Worm (Caenorhabditis elegans) whole organism, L2 larva: ENCODE results near the gene F39H12.3.

Experiments used
- F13H6.1 ChIP-seq: sonication (generic microtip); optimal IDR thresholded peaks from 2 replicates; lab custom pipeline; 2016; ENCODE audit warnings: missing genetic modification characterization, missing compliant biosample characterization
- R02D3.7 ChIP-seq: fragments of 150-350 bp; optimal IDR thresholded peaks from 2 replicates; lab custom pipeline; 2014; ENCODE audit warnings: missing biosample characterization, missing genetic modification characterization
- Y55F3AM.14 ChIP-seq: fragments of 200-800 bp; sonication (Bioruptor generic); optimal IDR thresholded peaks from 2 replicates; lab custom pipeline; 2018; ENCODE audit warnings: mild to moderate bottlenecking, missing genetic modification characterization, missing compliant biosample characterization
- aly-2 ChIP-seq: fragments of 150-350 bp; optimal IDR thresholded peaks from 2 replicates; lab custom pipeline; 2014; ENCODE audit warnings: missing biosample characterization, missing genetic modification characterization
- crh-2 ChIP-seq: sonication (generic microtip); optimal IDR thresholded peaks from 2 replicates; lab custom pipeline; 2017; ENCODE audit warnings: missing biosample characterization, missing genetic modification characterization
- dmd-4 ChIP-seq: sonication (generic microtip); optimal IDR thresholded peaks from 2 replicates; lab custom pipeline; 2017; ENCODE audit warnings: missing biosample characterization, missing genetic modification characterization
- egl-27 ChIP-seq: sonication (generic microtip); optimal IDR thresholded peaks from 3 replicates; lab custom pipeline; 2017; ENCODE audit warnings: missing biosample characterization, missing genetic modification reagents, missing genetic modification characterization
- elt-1 ChIP-seq: fragments of 150-350 bp; optimal IDR thresholded peaks from 2 replicates; lab custom pipeline; 2014; ENCODE audit warnings: missing biosample characterization, missing genetic modification characterization
- elt-3 ChIP-seq: sonication (generic microtip); optimal IDR thresholded peaks from 2 replicates; lab custom pipeline; 2017; ENCODE audit warnings: missing biosample characterization, missing genetic modification characterization
- fos-1 ChIP-seq: fragments of 150-350 bp; optimal IDR thresholded peaks from 2 replicates; lab custom pipeline; 2014; ENCODE audit warnings: missing biosample characterization, missing genetic modification characterization
- gmeb-1 ChIP-seq: fragments of 150-350 bp; optimal IDR thresholded peaks from 2 replicates; lab custom pipeline; 2014; ENCODE audit warnings: missing biosample characterization, missing genetic modification characterization
- lin-11 ChIP-seq: fragments of 150-350 bp; sonication (generic microtip); optimal IDR thresholded peaks from 2 replicates; lab custom pipeline; 2014; ENCODE audit warnings: missing biosample characterization, missing genetic modification characterization, inconsistent platforms, mixed read lengths
- lin-13 ChIP-seq: fragments of 150-350 bp; optimal IDR thresholded peaks from 2 replicates; lab custom pipeline; 2014; ENCODE audit warnings: missing biosample characterization, missing genetic modification reagents, missing genetic modification characterization
- lin-39 ChIP-seq: fragments of 150-350 bp; optimal IDR thresholded peaks from 2 replicates; lab custom pipeline; 2014; ENCODE audit warnings: missing biosample characterization, missing genetic modification reagents, missing genetic modification characterization
- lsy-2 ChIP-seq, 2 experiments: fragments of 150-350 bp in 1 of 2; sonication (generic microtip) in 1 of 2; optimal IDR thresholded peaks; 2 replicates each; lab custom pipeline; 2014 to 2017; ENCODE audit warnings: missing biosample characterization in 2 of 2, missing genetic modification characterization in 2 of 2
- mab-5 ChIP-seq: fragments of 150-350 bp; optimal IDR thresholded peaks from 2 replicates; lab custom pipeline; 2014; ENCODE audit warnings: missing biosample characterization, missing genetic modification characterization
- mbf-1 ChIP-seq: sonication (generic microtip); optimal IDR thresholded peaks from 2 replicates; lab custom pipeline; 2017; ENCODE audit warnings: missing biosample characterization, missing genetic modification characterization
- nhr-10 ChIP-seq: sonication (generic microtip); optimal IDR thresholded peaks from 2 replicates; lab custom pipeline; 2017; ENCODE audit warnings: missing biosample characterization, missing genetic modification characterization
- nhr-11 ChIP-seq: fragments of 150-350 bp; optimal IDR thresholded peaks from 2 replicates; lab custom pipeline; 2014; ENCODE audit warnings: missing biosample characterization, missing genetic modification characterization
- nhr-12 ChIP-seq: fragments of 150-350 bp; optimal IDR thresholded peaks from 2 replicates; lab custom pipeline; 2014; ENCODE audit warnings: missing biosample characterization, missing genetic modification characterization
- nhr-129 ChIP-seq: fragments of 150-350 bp; optimal IDR thresholded peaks from 2 replicates; lab custom pipeline; 2014; ENCODE audit warnings: missing biosample characterization, missing genetic modification characterization
- nhr-21 ChIP-seq: fragments of 150-350 bp; optimal IDR thresholded peaks from 2 replicates; lab custom pipeline; 2014; ENCODE audit warnings: missing biosample characterization, missing genetic modification characterization
- nhr-23 ChIP-seq: fragments of 150-350 bp; optimal IDR thresholded peaks from 2 replicates; lab custom pipeline; 2014; ENCODE audit warnings: missing biosample characterization, missing genetic modification reagents, missing genetic modification characterization
- nhr-25 ChIP-seq: fragments of 150-350 bp; sonication (generic microtip); optimal IDR thresholded peaks from 3 replicates; lab custom pipeline; 2014; ENCODE audit warnings: missing biosample characterization, missing genetic modification characterization
- nhr-6 ChIP-seq: fragments of 150-350 bp; optimal IDR thresholded peaks from 2 replicates; lab custom pipeline; 2014; ENCODE audit warnings: missing biosample characterization, missing genetic modification characterization
- nhr-77 ChIP-seq: fragments of 150-350 bp; optimal IDR thresholded peaks from 2 replicates; lab custom pipeline; 2014; ENCODE audit warnings: missing biosample characterization, missing genetic modification characterization
- peb-1 ChIP-seq: fragments of 150-350 bp; optimal IDR thresholded peaks from 2 replicates; lab custom pipeline; 2014; ENCODE audit warnings: missing biosample characterization, missing genetic modification characterization
- skn-1 ChIP-seq: sonication (generic microtip); optimal IDR thresholded peaks from 2 replicates; lab custom pipeline; 2017; ENCODE audit warnings: missing biosample characterization, missing genetic modification characterization
- sma-3 ChIP-seq: sonication (generic microtip); optimal IDR thresholded peaks from 2 replicates; lab custom pipeline; 2016; ENCODE audit warnings: missing genetic modification reagents, missing genetic modification characterization, missing compliant biosample characterization
- sma-9 ChIP-seq, 2 experiments: fragments of 150-350 bp in 1 of 2; sonication (generic microtip) in 1 of 2; optimal IDR thresholded peaks; 2 replicates each; lab custom pipeline; 2014 to 2016; ENCODE audit warnings: missing genetic modification characterization in 2 of 2, mild to moderate bottlenecking in 1 of 2, missing biosample characterization in 1 of 2, missing compliant biosample characterization in 1 of 2, missing genetic modification reagents in 1 of 2, moderate library complexity in 1 of 2
- snpc-4 ChIP-seq: fragments of 150-350 bp; optimal IDR thresholded peaks from 2 replicates; lab custom pipeline; 2014; ENCODE audit warnings: missing biosample characterization, missing genetic modification characterization
- unc-39 ChIP-seq: fragments of 150-350 bp; optimal IDR thresholded peaks from 2 replicates; lab custom pipeline; 2014; ENCODE audit warnings: missing biosample characterization, missing genetic modification characterization
- unc-55 ChIP-seq: fragments of 150-350 bp; sonication (generic microtip); optimal IDR thresholded peaks from 3 replicates; lab custom pipeline; 2014; ENCODE audit warnings: missing biosample characterization, missing genetic modification reagents, missing genetic modification characterization
- unc-62 ChIP-seq: fragments of 150-350 bp; optimal IDR thresholded peaks from 2 replicates; lab custom pipeline; 2014; ENCODE audit warnings: missing biosample characterization, missing genetic modification reagents, missing genetic modification characterization
- ztf-11 ChIP-seq: sonication (generic microtip); optimal IDR thresholded peaks from 2 replicates; lab custom pipeline; 2017; ENCODE audit warnings: missing biosample characterization, missing genetic modification characterization

F39H12.3 gene

DNA sequence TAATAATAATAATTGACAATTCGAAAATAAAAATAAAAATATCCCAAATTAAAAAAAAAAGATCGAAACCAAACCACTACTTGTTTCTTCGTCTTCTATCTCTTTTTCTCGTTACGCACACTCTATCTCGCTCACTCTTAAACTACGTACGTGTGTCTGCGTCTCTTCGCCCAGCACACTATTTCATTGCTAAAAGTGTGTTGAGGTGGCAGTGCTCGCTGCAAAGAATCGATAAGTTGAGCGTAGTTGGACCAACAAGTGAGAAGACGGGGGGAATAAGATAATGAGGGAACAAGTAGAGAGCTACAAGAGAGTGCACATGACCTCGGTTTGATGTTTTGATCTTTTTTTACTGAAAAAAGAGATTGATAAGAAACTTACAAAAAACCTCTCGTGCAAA lies 15.4 kb downstream of the F39H12.3 start (continued):
- TF ChIP-seq skn-1 (no peak), ztf-11 (tag; lab: Kevin White, UChicago) (no peak), elt-3 (no peak)

ce11 chrX:825375-825774 lies 15.9 kb downstream of the F39H12.3 start, which contains the start of gene daf-3:
Gene daf-3, minus strand, starts transcription at chrX:825475.
- TF ChIP-seq fos-1 (tag; lab: Kevin White, UChicago): no peak
- TF ChIP-seq nhr-12: no peak
- TF ChIP-seq ztf-11 (tag; lab: Kevin White, UChicago): no peak
- TF ChIP-seq F13H6.1: no peak
- no peak for TF ChIP-seq mbf-1
- TF ChIP-seq nhr-21: no peak
- TF ChIP-seq nhr-11 (tag; lab: Kevin White, UChicago): no peak
- TF ChIP-seq unc-55 (GFP tag; lab: Kevin White, UChicago): no peak
- no peak for TF ChIP-seq unc-39 (tag; lab: Kevin White, UChicago)
- no peak for TF ChIP-seq egl-27
- TF ChIP-seq lin-39 (tag; lab: Kevin White, UChicago): no peak

DNA sequence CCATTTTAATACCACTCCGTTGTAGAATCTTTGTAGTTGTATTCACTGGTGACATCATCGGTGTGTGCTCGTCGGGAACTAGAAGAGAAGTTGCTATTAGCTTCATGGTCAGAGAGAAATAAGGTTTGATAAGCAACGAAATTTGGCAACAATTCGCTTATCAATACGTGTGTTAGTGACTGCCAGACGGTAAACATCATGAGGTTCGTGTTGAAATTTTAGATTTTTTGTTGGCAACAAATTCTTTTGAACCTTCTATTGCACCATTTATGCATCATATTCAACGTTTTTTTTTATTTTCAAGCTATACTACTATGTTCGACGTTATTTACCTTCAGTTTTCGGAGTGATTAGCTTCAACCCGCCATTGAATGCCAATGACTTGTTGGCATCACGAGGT lies 17.6 kb downstream of the F39H12.3 start:
- TF ChIP-seq crh-2 (tag; lab: Kevin White, UChicago) (peak; percentile 57), F13H6.1 (peak; percentile 18), fos-1 (tag; lab: Kevin White, UChicago) (peak; percentile 82), elt-1 (tag; lab: Kevin White, UChicago) (no peak), nhr-129 (tag; lab: Kevin White, UChicago) (no peak), sma-9 (GFP tag; optimal IDR thresholded peaks at IDR 0.05; lab: Kevin White, UChicago) (peak; percentile 6), sma-9 (tag; optimal IDR thresholded peaks at IDR 0.05; lab: Kevin White, UChicago) (no peak)

ce11 chrX:817984-818383 lies 23.3 kb downstream of the F39H12.3 start:
- TF ChIP-seq nhr-129 (tag; lab: Kevin White, UChicago) (no peak), lsy-2 (tag; optimal IDR thresholded peaks at IDR 0.05; lab: Kevin White, UChicago) (no peak), nhr-25 (tag; lab: Kevin White, UChicago) (no peak), nhr-77 (tag; lab: Kevin White, UChicago) (no peak), nhr-23 (no peak), sma-9 (GFP tag; optimal IDR thresholded peaks at IDR 0.05; lab: Kevin White, UChicago) (no peak), sma-9 (tag; optimal IDR thresholded peaks at IDR 0.05; lab: Kevin White, UChicago) (no peak)
- TF ChIP-seq, all 48 proteins: peak for 0

DNA sequence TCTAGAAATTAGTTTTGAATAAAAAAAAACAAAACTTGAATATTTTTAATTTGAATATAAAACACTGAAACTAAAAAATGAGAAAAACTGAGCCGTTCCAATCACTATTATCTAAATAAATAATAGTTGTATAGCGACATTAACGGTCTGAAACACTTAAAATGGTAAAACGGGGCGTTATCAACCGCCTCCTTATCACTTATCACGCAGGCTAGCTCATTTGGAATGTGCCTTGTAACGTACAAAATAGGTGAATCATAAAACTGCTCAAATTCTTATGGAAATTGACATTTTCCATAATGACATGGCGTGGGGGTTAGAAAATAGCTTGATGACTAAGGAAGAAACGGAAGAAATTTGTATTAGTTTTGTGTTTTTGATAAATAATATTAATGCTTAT lies 25.4 kb downstream of the F39H12.3 start, which contains the start of gene ifd-2:
ifd-2 (minus strand) TSS at position 1 of the 400 bp plus-strand sequence.
- TF ChIP-seq fos-1 (tag; lab: Kevin White, UChicago): peak; percentile 94
- TF ChIP-seq crh-2 (tag; lab: Kevin White, UChicago): peak; percentile 42
- no peak for TF ChIP-seq snpc-4 (tag; lab: Kevin White, UChicago)
- no peak for TF ChIP-seq unc-62 (GFP tag; lab: Kevin White, UChicago)
- TF ChIP-seq dmd-4 (tag; lab: Kevin White, UChicago): no peak

ce11 chrX:813063-813462 lies 28.2 kb downstream of the F39H12.3 start, which contains the start of gene F25E2.3:
Gene F25E2.3, minus strand, starts transcription at chrX:813163.
- no peak for TF ChIP-seq nhr-129 (tag; lab: Kevin White, UChicago)
- TF ChIP-seq skn-1: no peak
- no peak for TF ChIP-seq aly-2 (tag; lab: Kevin White, UChicago)
- no peak for TF ChIP-seq lin-11 (tag; lab: Kevin White, UChicago)
- TF ChIP-seq lin-39 (tag; lab: Kevin White, UChicago): no peak
- TF ChIP-seq nhr-10 (tag; lab: Kevin White, UChicago): no peak
- TF ChIP-seq Y55F3AM.14: no peak
- TF ChIP-seq nhr-6 (tag; lab: Kevin White, UChicago): no peak
- TF ChIP-seq elt-1 (tag; lab: Kevin White, UChicago): no peak
- TF ChIP-seq lsy-2 (tag; optimal IDR thresholded peaks at IDR 0.05; lab: Kevin White, UChicago): no peak
- no peak for TF ChIP-seq R02D3.7
- TF ChIP-seq peb-1 (tag; lab: Kevin White, UChicago): no peak
- no peak for TF ChIP-seq mab-5
- TF ChIP-seq sma-9 (GFP tag; optimal IDR thresholded peaks at IDR 0.05; lab: Kevin White, UChicago): no peak
- TF ChIP-seq sma-9 (tag; optimal IDR thresholded peaks at IDR 0.05; lab: Kevin White, UChicago): no peak
- no peak for TF ChIP-seq sma-3 (GFP tag; lab: Kevin White, UChicago)
- no peak for TF ChIP-seq gmeb-1 (tag; lab: Kevin White, UChicago)
- TF ChIP-seq lin-13 (GFP tag; lab: Kevin White, UChicago): no peak
- no peak for TF ChIP-seq nhr-23
